Fruit fly (Drosophila melanogaster): ENCODE data around the gene epsilonCOP.

DNA sequence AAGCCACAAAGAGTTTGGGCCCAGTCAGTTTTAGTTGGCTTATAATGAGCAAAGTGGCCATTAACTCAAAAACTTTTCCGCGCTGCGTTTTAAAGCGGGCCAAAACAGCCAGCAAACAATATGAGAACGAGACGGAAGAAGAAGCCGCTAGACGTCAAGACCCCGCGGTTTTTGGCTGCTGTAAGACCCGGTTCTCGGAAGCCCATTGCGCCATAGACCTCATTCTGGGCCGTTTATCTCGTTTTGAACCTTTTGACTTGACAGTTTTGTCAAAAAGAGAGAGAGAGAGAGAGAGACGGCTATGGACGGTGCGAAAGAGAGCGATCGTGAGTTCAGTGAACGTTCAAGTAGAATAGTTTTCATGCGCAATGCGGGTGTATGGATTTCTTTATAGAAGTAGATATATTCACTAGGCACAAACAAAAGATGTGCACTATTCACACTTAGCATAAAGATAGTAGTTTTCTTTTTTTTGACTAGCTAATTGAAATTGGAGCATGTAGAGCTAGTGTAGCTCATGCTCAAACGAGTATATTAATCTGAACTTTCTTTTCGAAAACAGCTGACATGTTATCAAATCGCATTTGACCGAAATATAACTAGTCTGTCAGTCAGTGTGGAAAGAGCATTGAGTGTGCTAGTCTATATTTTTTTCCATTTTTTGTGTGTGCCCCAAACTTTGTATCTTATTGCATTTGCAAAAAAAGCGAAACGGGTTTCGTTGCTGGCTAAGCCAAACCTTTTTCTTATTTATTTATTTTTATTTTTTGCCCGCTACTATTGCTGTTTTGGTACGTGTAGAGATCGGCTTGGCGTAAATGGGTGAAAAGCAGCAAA is 14.2 kb downstream of the epsilonCOP start:
- no peak for TF ChIP-seq CG8478 (optimal IDR thresholded peaks at IDR 0.05)
- TF ChIP-seq CTCF (optimal IDR thresholded peaks at IDR 0.05), result no peak

Measured in S2 (cell line).